Worm (Caenorhabditis elegans) whole organism, early embryonic: ENCODE results near the gene srh-39.

ENCODE experiments used
- B0310.2 ChIP-seq: sonication (generic microtip); optimal IDR thresholded peaks from 2 replicates; lab custom pipeline; 2016; ENCODE audit warnings: mild to moderate bottlenecking, missing genetic modification characterization, missing compliant biosample characterization
- flt-1 ChIP-seq: fragments of 200-800 bp; sonication (Bioruptor generic); IDR thresholded peaks from 2 replicates; pipeline ENCODE4 v1.3.6; 2022; ENCODE audit warnings: missing genetic modification characterization, missing compliant biosample characterization
- hmbx-1 ChIP-seq: sonication (generic microtip); optimal IDR thresholded peaks from 2 replicates; lab custom pipeline; 2016; ENCODE audit warnings: mild to moderate bottlenecking, missing genetic modification characterization, missing compliant biosample characterization

DNA sequence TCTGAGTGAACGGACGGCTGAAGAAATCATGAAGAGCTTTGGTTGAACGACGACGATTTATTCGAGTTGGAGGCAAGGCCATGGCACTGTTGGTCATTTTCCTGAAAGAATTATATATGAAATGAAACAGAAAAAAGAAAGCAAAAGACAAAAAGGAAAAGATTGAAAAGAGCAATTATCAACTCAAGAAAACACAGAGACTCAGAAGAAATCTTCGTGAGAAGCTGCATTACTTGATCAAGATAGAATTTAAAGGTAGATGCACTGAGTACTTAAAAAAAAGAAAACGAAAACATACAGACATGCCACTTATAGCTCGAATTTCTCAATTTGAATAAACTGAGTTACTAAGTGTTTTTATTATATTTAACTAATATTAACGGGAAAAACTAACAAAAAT lies 46.9 kb downstream of the srh-39 start, which contains the start of gene cpna-5:
- TF ChIP-seq flt-1 (GFP tag; lab: Robert Waterston, UW) (no peak), hmbx-1 (tag; lab: Kevin White, UChicago) (no peak), B0310.2 (tag; lab: Kevin White, UChicago) (no peak)
